Worm (Caenorhabditis elegans) whole organism, L3 larva: ENCODE data around the gene C06G3.3.

Experiments used
- R02D3.7 ChIP-seq: fragments of 150-350 bp; optimal IDR thresholded peaks from 2 replicates; lab custom pipeline; 2014; ENCODE audit warnings: missing biosample characterization, missing genetic modification characterization
- ZK546.5 ChIP-seq: sonication (generic microtip); optimal IDR thresholded peaks from 2 replicates; lab custom pipeline; 2017; ENCODE audit warnings: missing biosample characterization, missing genetic modification characterization
- aly-2 ChIP-seq: fragments of 150-350 bp; optimal IDR thresholded peaks from 2 replicates; lab custom pipeline; 2014; ENCODE audit warnings: missing biosample characterization, missing genetic modification characterization
- ama-1 ChIP-seq: fragments of 150-350 bp; optimal IDR thresholded peaks from 2 replicates; lab custom pipeline; 2018
- ceh-16 ChIP-seq: sonication (generic microtip); optimal IDR thresholded peaks from 2 replicates; lab custom pipeline; 2017; ENCODE audit warnings: missing biosample characterization, missing genetic modification characterization
- ceh-28 ChIP-seq: fragments of 150-350 bp; optimal IDR thresholded peaks from 2 replicates; lab custom pipeline; 2014; ENCODE audit warnings: missing biosample characterization, missing genetic modification reagents, missing genetic modification characterization
- ceh-82 ChIP-seq: fragments of 150-350 bp; optimal IDR thresholded peaks from 2 replicates; lab custom pipeline; 2014; ENCODE audit warnings: missing biosample characterization, missing genetic modification characterization
- ceh-9 ChIP-seq: sonication (generic microtip); optimal IDR thresholded peaks from 2 replicates; lab custom pipeline; 2018; ENCODE audit warnings: missing biosample characterization, missing genetic modification characterization
- daf-12 ChIP-seq: fragments of 150-350 bp; optimal IDR thresholded peaks from 2 replicates; lab custom pipeline; 2014; ENCODE audit warnings: missing biosample characterization, missing genetic modification reagents, missing genetic modification characterization
- egl-27 ChIP-seq: sonication (generic microtip); optimal IDR thresholded peaks from 4 replicates; lab custom pipeline; 2017; ENCODE audit warnings: missing biosample characterization, missing genetic modification reagents, missing genetic modification characterization
- egl-5 ChIP-seq: fragments of 150-350 bp; optimal IDR thresholded peaks from 2 replicates; lab custom pipeline; 2017; ENCODE audit warnings: missing biosample characterization, missing genetic modification reagents, missing genetic modification characterization, inconsistent platforms
- elt-1 ChIP-seq: fragments of 150-350 bp; optimal IDR thresholded peaks from 2 replicates; lab custom pipeline; 2014; ENCODE audit warnings: missing biosample characterization, missing genetic modification characterization
- elt-2 ChIP-seq: sonication (generic microtip); optimal IDR thresholded peaks from 2 replicates; lab custom pipeline; 2016; ENCODE audit warnings: missing genetic modification reagents, mild to moderate bottlenecking, missing genetic modification characterization, missing compliant biosample characterization
- elt-3 ChIP-seq, 3 experiments: fragments of 150-350 bp in 1 of 3; sonication (generic microtip) in 2 of 3; optimal IDR thresholded peaks; 2 replicates in 2 of 3; 4 replicates in 1 of 3; lab custom pipeline; 2014 to 2017; ENCODE audit warnings: missing biosample characterization in 3 of 3, missing genetic modification characterization in 3 of 3
- eor-1 ChIP-seq, 2 experiments: fragments of 150-350 bp; optimal IDR thresholded peaks; 2 replicates each; lab custom pipeline; 2014 to 2018; ENCODE audit warnings: missing biosample characterization in 2 of 2, missing genetic modification characterization in 2 of 2
- fkh-10 ChIP-seq: sonication (generic microtip); optimal IDR thresholded peaks from 2 replicates; lab custom pipeline; 2017; ENCODE audit warnings: missing biosample characterization, missing genetic modification reagents, missing genetic modification characterization
- fkh-2 ChIP-seq: fragments of 150-350 bp; optimal IDR thresholded peaks from 2 replicates; lab custom pipeline; 2014; ENCODE audit warnings: missing biosample characterization, missing genetic modification reagents, missing genetic modification characterization
- fos-1 ChIP-seq: fragments of 150-350 bp; optimal IDR thresholded peaks from 2 replicates; lab custom pipeline; 2014; ENCODE audit warnings: missing biosample characterization, missing genetic modification characterization
- hmg-11 ChIP-seq: sonication (generic microtip); optimal IDR thresholded peaks from 2 replicates; lab custom pipeline; 2016; ENCODE audit warnings: missing genetic modification characterization, missing compliant biosample characterization
- jun-1 ChIP-seq: fragments of 150-350 bp; optimal IDR thresholded peaks from 2 replicates; lab custom pipeline; 2014; ENCODE audit warnings: missing biosample characterization, missing genetic modification reagents, missing genetic modification characterization
- lin-15B ChIP-seq: fragments of 150-350 bp; optimal IDR thresholded peaks from 2 replicates; lab custom pipeline; 2014; ENCODE audit warnings: missing biosample characterization, missing genetic modification characterization
- lin-39 ChIP-seq: fragments of 150-350 bp; optimal IDR thresholded peaks from 2 replicates; lab custom pipeline; 2018; ENCODE audit warnings: missing biosample characterization, missing genetic modification reagents, missing genetic modification characterization
- lsy-12 ChIP-seq: sonication (generic microtip); optimal IDR thresholded peaks from 2 replicates; lab custom pipeline; 2016; ENCODE audit warnings: mild to moderate bottlenecking, missing genetic modification characterization, missing compliant biosample characterization
- mdl-1 ChIP-seq: fragments of 150-350 bp; optimal IDR thresholded peaks from 2 replicates; lab custom pipeline; 2014; ENCODE audit warnings: missing biosample characterization, missing genetic modification characterization
- mml-1 ChIP-seq: fragments of 150-350 bp; sonication (generic microtip); optimal IDR thresholded peaks from 3 replicates; lab custom pipeline; 2014; ENCODE audit warnings: missing biosample characterization, missing genetic modification characterization
- nfya-1 ChIP-seq: sonication (generic microtip); optimal IDR thresholded peaks from 2 replicates; lab custom pipeline; 2017; ENCODE audit warnings: missing genetic modification characterization, mild to moderate bottlenecking, missing compliant biosample characterization, antibody characterized with exemption, moderate library complexity; ENCODE audit not compliant: insufficient read depth
- nhr-11 ChIP-seq: fragments of 150-350 bp; optimal IDR thresholded peaks from 2 replicates; lab custom pipeline; 2014; ENCODE audit warnings: missing biosample characterization, missing genetic modification characterization
- nhr-12 ChIP-seq: fragments of 150-350 bp; optimal IDR thresholded peaks from 2 replicates; lab custom pipeline; 2014; ENCODE audit warnings: missing biosample characterization, missing genetic modification characterization
- nhr-23 ChIP-seq: fragments of 150-350 bp; optimal IDR thresholded peaks from 2 replicates; lab custom pipeline; 2014; ENCODE audit warnings: missing biosample characterization, missing genetic modification reagents, missing genetic modification characterization
- nhr-237 ChIP-seq: fragments of 150-350 bp; optimal IDR thresholded peaks from 2 replicates; lab custom pipeline; 2014; ENCODE audit warnings: missing biosample characterization, missing genetic modification characterization
- nhr-25 ChIP-seq: sonication (generic microtip); optimal IDR thresholded peaks from 2 replicates; lab custom pipeline; 2017; ENCODE audit warnings: missing biosample characterization, missing genetic modification characterization
- nhr-28 ChIP-seq: fragments of 150-350 bp; optimal IDR thresholded peaks from 2 replicates; lab custom pipeline; 2014; ENCODE audit warnings: missing biosample characterization, missing genetic modification characterization
- nhr-43 ChIP-seq: sonication (generic microtip); optimal IDR thresholded peaks from 2 replicates; lab custom pipeline; 2016; ENCODE audit warnings: mild to moderate bottlenecking, missing genetic modification characterization, missing compliant biosample characterization; ENCODE audit not compliant: poor library complexity, severe bottlenecking
- nhr-67 ChIP-seq: fragments of 150-350 bp; optimal IDR thresholded peaks from 2 replicates; lab custom pipeline; 2014; ENCODE audit warnings: missing biosample characterization, missing genetic modification characterization
- nhr-76 ChIP-seq: fragments of 150-350 bp; sonication (generic microtip); optimal IDR thresholded peaks from 5 replicates; lab custom pipeline; 2014; ENCODE audit warnings: missing biosample characterization, missing genetic modification characterization
- nhr-77 ChIP-seq: fragments of 150-350 bp; optimal IDR thresholded peaks from 2 replicates; lab custom pipeline; 2014; ENCODE audit warnings: missing biosample characterization, missing genetic modification characterization
- pha-4 ChIP-seq: fragments of 150-350 bp; optimal IDR thresholded peaks from 2 replicates; lab custom pipeline; 2014; ENCODE audit warnings: missing biosample characterization, missing genetic modification reagents, missing genetic modification characterization
- pqm-1 ChIP-seq: fragments of 150-350 bp; optimal IDR thresholded peaks from 2 replicates; lab custom pipeline; 2017; ENCODE audit warnings: missing biosample characterization, missing genetic modification characterization, inconsistent platforms
- sea-2 ChIP-seq: fragments of 150-350 bp; sonication (generic microtip); optimal IDR thresholded peaks from 4 replicates; lab custom pipeline; 2014; ENCODE audit warnings: missing biosample characterization, missing genetic modification reagents, missing genetic modification characterization
- skn-1 ChIP-seq: fragments of 150-350 bp; optimal IDR thresholded peaks from 2 replicates; lab custom pipeline; 2014; ENCODE audit warnings: missing biosample characterization, missing genetic modification characterization
- snpc-4 ChIP-seq: fragments of 150-350 bp; optimal IDR thresholded peaks from 2 replicates; lab custom pipeline; 2014; ENCODE audit warnings: missing biosample characterization, missing genetic modification characterization
- tbx-2 ChIP-seq: sonication (generic microtip); optimal IDR thresholded peaks from 2 replicates; lab custom pipeline; 2016; ENCODE audit warnings: mild to moderate bottlenecking, missing genetic modification characterization, missing compliant biosample characterization
- unc-39 ChIP-seq: sonication (generic microtip); optimal IDR thresholded peaks from 4 replicates; lab custom pipeline; 2017; ENCODE audit warnings: missing biosample characterization, missing genetic modification characterization
- unc-62 ChIP-seq: fragments of 150-350 bp; sonication (generic microtip); optimal IDR thresholded peaks from 4 replicates; lab custom pipeline; 2014; ENCODE audit warnings: missing biosample characterization, missing genetic modification reagents, missing genetic modification characterization
- zag-1 ChIP-seq: fragments of 150-350 bp; optimal IDR thresholded peaks from 2 replicates; lab custom pipeline; 2014; ENCODE audit warnings: missing biosample characterization, missing genetic modification characterization
- ztf-11 ChIP-seq: fragments of 150-350 bp; optimal IDR thresholded peaks from 2 replicates; lab custom pipeline; 2014; ENCODE audit warnings: missing biosample characterization, missing genetic modification characterization
- ztf-4 ChIP-seq: fragments of 150-350 bp; optimal IDR thresholded peaks from 2 replicates; lab custom pipeline; 2014; ENCODE audit warnings: missing biosample characterization, missing genetic modification characterization

The C06G3.3 gene

ce11 chrIV:7083976-7084375, 48.1 kb downstream of the C06G3.3 start:
- TF ChIP-seq aly-2 (tag; lab: Kevin White, UChicago) (no peak), nhr-23 (tag; lab: Kevin White, UChicago) (no peak), daf-12 (no peak), nhr-76 (no peak), ama-1 (lab: Kevin White, UChicago) (no peak), mdl-1 (tag; lab: Kevin White, UChicago) (no peak), ztf-4 (no peak), nhr-77 (tag; lab: Kevin White, UChicago) (no peak), skn-1 (tag; lab: Kevin White, UChicago) (no peak), ZK546.5 (tag; lab: Kevin White, UChicago) (no peak), elt-1 (no peak), ztf-11 (tag; lab: Kevin White, UChicago) (no peak), nhr-25 (tag; lab: Kevin White, UChicago) (no peak), ceh-16 (tag; lab: Kevin White, UChicago) (no peak), elt-3 (tag; optimal IDR thresholded peaks at IDR 0.05; lab: Kevin White, UChicago) (no peak), tbx-2 (tag; lab: Kevin White, UChicago) (no peak), mml-1 (tag; lab: Kevin White, UChicago) (no peak), sea-2 (GFP tag; lab: Kevin White, UChicago) (no peak)

- TF ChIP-seq unc-39 (no peak), mdl-1 (tag; lab: Kevin White, UChicago) (no peak), ama-1 (lab: Kevin White, UChicago) (peak; percentile 35), nfya-1 (tag; lab: Kevin White, UChicago) (peak; percentile 94), nhr-11 (tag; lab: Kevin White, UChicago) (no peak), fkh-10 (GFP tag; lab: Kevin White, UChicago) (peak; percentile 75), nhr-76 (no peak), nhr-77 (tag; lab: Kevin White, UChicago) (no peak), egl-5 (tag; lab: Kevin White, UChicago) (peak; percentile 47), eor-1 (tag; optimal IDR thresholded peaks at IDR 0.05; lab: Kevin White, UChicago) (no peak), nhr-28 (no peak), mml-1 (tag; lab: Kevin White, UChicago) (no peak), pqm-1 (tag; lab: Kevin White, UChicago) (peak; percentile 90), nhr-12 (no peak), ceh-16 (tag; lab: Kevin White, UChicago) (no peak), nhr-23 (tag; lab: Kevin White, UChicago) (peak; percentile 88), nhr-25 (tag; lab: Kevin White, UChicago) (peak; percentile 91), elt-2 (tag; lab: Kevin White, UChicago) (peak; percentile 81), nhr-43 (tag; lab: Kevin White, UChicago) (peak; percentile 75), daf-12 (no peak), ZK546.5 (tag; lab: Kevin White, UChicago) (no peak), skn-1 (tag; lab: Kevin White, UChicago) (peak; percentile 82), fos-1 (tag; lab: Kevin White, UChicago) (peak; percentile 40), lsy-12 (tag; lab: Kevin White, UChicago) (peak; percentile 77), egl-27 (tag; lab: Kevin White, UChicago) (peak; percentile 75), elt-1 (peak; percentile 24), lin-15B (tag; lab: Kevin White, UChicago) (peak; percentile 100), jun-1 (tag; lab: Kevin White, UChicago) (peak; percentile 78), ceh-82 (peak; percentile 22), fkh-2 (tag; lab: Kevin White, UChicago) (no peak), zag-1 (tag; lab: Kevin White, UChicago) (no peak), hmg-11 (tag; lab: Kevin White, UChicago) (peak; percentile 85), snpc-4 (peak; percentile 81), nhr-237 (tag; lab: Kevin White, UChicago) (no peak), lin-39 (tag; lab: Kevin White, UChicago) (peak; percentile 86), ceh-28 (tag; lab: Kevin White, UChicago) (peak; percentile 67), ztf-11 (tag; lab: Kevin White, UChicago) (no peak), aly-2 (tag; lab: Kevin White, UChicago) (no peak), nhr-67 (tag; lab: Kevin White, UChicago) (no peak), R02D3.7 (tag; lab: Kevin White, UChicago) (peak; percentile 77), elt-3 (tag; optimal IDR thresholded peaks at IDR 0.05; lab: Kevin White, UChicago) (no peak), ceh-9 (no peak), pha-4 (tag; lab: Kevin White, UChicago) (peak; percentile 96), unc-62 (GFP tag; lab: Kevin White, UChicago) (peak; percentile 14), ztf-4 (no peak), sea-2 (GFP tag; lab: Kevin White, UChicago) (no peak), tbx-2 (tag; lab: Kevin White, UChicago) (peak; percentile 46)
Measured at ce11 chrIV:7084632-7085160, 48.8 kb downstream of the C06G3.3 start, which contains the start of gene rps-4. TSS of gene rps-4 (minus strand) at chrIV:7084682.
